Worm (Caenorhabditis elegans): Measurements from ENCODE around the gene D1014.4.

ce11 chrV:8178279-8178678 is 45.3 kb downstream of the D1014.4 start:
- TF ChIP-seq hmbx-1 (tag; optimal IDR thresholded peaks at IDR 0.05) (no peak), ama-1 (optimal IDR thresholded peaks at IDR 0.05) (no peak), hnd-1 (tag; optimal IDR thresholded peaks at IDR 0.05) (no peak), sea-1 (GFP tag; conservative IDR thresholded peaks at IDR 0.05) (no peak), ceh-36 (tag; optimal IDR thresholded peaks at IDR 0.05) (no peak)

Data from whole organism, early embryonic.